Worm (Caenorhabditis elegans) whole organism, late embryonic: Measurements from ENCODE around the gene catp-6.

Experiments used
- ama-1 ChIP-seq: fragments of 150-350 bp; optimal IDR thresholded peaks from 2 replicates; lab custom pipeline; 2014
- ceh-18 ChIP-seq: sonication (generic microtip); optimal IDR thresholded peaks from 2 replicates; lab custom pipeline; 2016; ENCODE audit warnings: missing genetic modification characterization, missing compliant biosample characterization
- ceh-34 ChIP-seq: sonication (generic microtip); optimal IDR thresholded peaks from 2 replicates; lab custom pipeline; 2016; ENCODE audit warnings: mild to moderate bottlenecking, missing genetic modification characterization, missing compliant biosample characterization
- eyg-1 ChIP-seq: sonication (generic microtip); optimal IDR thresholded peaks from 2 replicates; lab custom pipeline; 2016; ENCODE audit warnings: missing genotype, missing genetic modification characterization, missing compliant biosample characterization
- nhr-11 ChIP-seq: fragments of 150-350 bp; optimal IDR thresholded peaks from 2 replicates; lab custom pipeline; 2014; ENCODE audit warnings: missing biosample characterization, missing genetic modification characterization
- pax-1 ChIP-seq: fragments of 150-350 bp; optimal IDR thresholded peaks from 2 replicates; lab custom pipeline; 2014; ENCODE audit warnings: missing biosample characterization, missing genetic modification characterization
- pqm-1 ChIP-seq: sonication (generic microtip); optimal IDR thresholded peaks from 2 replicates; lab custom pipeline; 2016; ENCODE audit warnings: missing genetic modification characterization, missing compliant biosample characterization
- rnt-1 ChIP-seq: sonication (generic microtip); optimal IDR thresholded peaks from 2 replicates; lab custom pipeline; 2016; ENCODE audit warnings: missing genetic modification characterization, missing compliant biosample characterization
- tbx-7 ChIP-seq: sonication (generic microtip); optimal IDR thresholded peaks from 2 replicates; lab custom pipeline; 2016; ENCODE audit warnings: missing genotype, missing genetic modification characterization, missing compliant biosample characterization
- ztf-16 ChIP-seq: sonication (generic microtip); optimal IDR thresholded peaks from 2 replicates; lab custom pipeline; 2017; ENCODE audit warnings: missing genetic modification characterization, missing compliant biosample characterization

DNA sequence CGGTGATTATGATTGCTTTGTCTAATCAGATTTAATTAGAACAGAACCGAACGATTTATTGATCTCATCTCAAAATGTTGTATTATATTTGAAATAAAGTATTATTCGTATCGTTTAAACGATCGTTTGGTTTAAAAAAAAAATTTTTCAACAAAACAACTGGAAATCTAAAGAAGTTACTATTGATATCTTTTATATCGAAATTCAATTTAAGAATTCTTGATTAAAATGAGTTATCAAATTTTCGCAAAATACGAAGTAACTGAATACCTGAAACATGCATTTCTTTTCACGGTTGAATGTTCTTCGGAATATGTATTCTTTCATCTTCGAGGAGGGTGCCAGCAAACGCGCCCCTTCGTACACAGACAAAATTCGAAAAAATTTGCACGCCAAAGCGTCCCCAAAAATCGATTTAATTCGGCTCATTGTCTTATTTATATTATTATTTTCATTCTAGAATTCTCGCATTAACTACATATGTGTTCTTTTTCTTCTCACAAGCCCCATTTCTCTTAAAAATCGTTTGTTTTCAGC, 33.6 kb upstream of the catp-6 start, which contains the start of gene npp-1:
- TF ChIP-seq ceh-18 (tag; lab: Kevin White, UChicago) (no peak), ztf-16 (tag; lab: Kevin White, UChicago) (no peak), eyg-1 (tag; lab: Kevin White, UChicago) (no peak), ama-1 (lab: Kevin White, UChicago) (no peak), nhr-11 (tag; lab: Kevin White, UChicago) (no peak), rnt-1 (tag; lab: Kevin White, UChicago) (no peak), ceh-34 (tag; lab: Kevin White, UChicago) (no peak), tbx-7 (tag; lab: Kevin White, UChicago) (no peak), pax-1 (no peak), pqm-1 (tag; lab: Kevin White, UChicago) (no peak)
